Worm (Caenorhabditis elegans) whole organism, late embryonic: Measurements from ENCODE around the gene mif-1.

Source experiments
- hlh-6 ChIP-seq: sonication (generic microtip); optimal IDR thresholded peaks from 2 replicates; lab custom pipeline; 2016; ENCODE audit warnings: missing genotype, missing genetic modification characterization, missing compliant biosample characterization
- lin-11 ChIP-seq: fragments of 200-800 bp; sonication (Bioruptor generic); optimal IDR thresholded peaks from 2 replicates; lab custom pipeline; 2018; ENCODE audit warnings: mild to moderate bottlenecking, missing genetic modification characterization, missing compliant biosample characterization
- unc-55 ChIP-seq: sonication (generic microtip); optimal IDR thresholded peaks from 2 replicates; lab custom pipeline; 2017; ENCODE audit warnings: missing biosample characterization, missing genetic modification reagents, missing genetic modification characterization

DNA sequence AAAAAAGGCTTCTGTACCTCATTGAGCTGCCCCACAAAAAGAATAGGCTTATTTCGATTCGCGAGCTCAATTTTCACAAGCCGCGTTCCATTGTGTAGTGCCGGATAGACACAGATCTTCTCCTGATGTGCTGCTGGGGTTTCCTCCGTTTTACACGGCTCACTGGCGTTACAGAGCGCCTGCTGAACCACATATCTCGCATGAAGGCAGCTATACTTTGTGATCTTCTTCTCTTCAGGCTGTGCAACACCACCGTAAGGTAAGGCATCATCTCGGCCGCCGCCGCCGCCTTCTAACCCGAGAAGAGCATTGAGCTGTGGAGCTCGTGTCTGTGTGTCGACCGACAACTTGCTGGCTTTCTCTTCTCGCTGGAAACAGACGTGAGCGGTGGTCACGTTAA lies 5.6 kb downstream of the mif-1 start:
- no peak for TF ChIP-seq hlh-6 (tag; lab: Kevin White, UChicago)
- TF ChIP-seq lin-11 (tag; lab: Kevin White, UChicago), result no peak
- TF ChIP-seq unc-55, result no peak
